Fruit fly (Drosophila melanogaster): Measurements from ENCODE around the gene HLH4C.

- TF ChIP-seq psq (optimal IDR thresholded peaks at IDR 0.05) (no peak), ttk (optimal IDR thresholded peaks at IDR 0.05) (no peak)
Measured at dm6 chrX:4609737-4610136, 37.5 kb downstream of the HLH4C start.

Measured in Kc167 (cell line).